Worm (Caenorhabditis elegans): ENCODE results near the gene R05G6.1.

DNA sequence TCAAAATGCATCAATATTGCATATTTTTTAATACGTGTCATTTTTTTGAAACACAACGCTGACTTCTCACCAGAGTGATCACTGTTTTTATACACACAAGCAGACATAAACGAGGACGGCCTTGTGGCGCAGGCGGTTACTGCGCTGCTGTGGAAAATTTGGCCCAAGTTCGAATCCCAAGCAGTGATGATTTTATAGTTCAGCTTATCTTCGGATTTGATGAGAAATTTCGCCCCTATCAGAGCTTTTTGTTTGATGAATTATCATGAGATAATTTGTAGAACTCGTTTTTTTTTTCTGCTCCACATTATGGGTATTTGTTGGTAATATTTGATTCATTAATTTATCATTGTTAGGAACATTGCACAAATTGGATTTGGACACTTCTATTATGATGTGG, 41.5 kb downstream of the R05G6.1 start:
- TF ChIP-seq mdl-1 (tag; optimal IDR thresholded peaks at IDR 0.05) (no peak), nhr-76 (tag; optimal IDR thresholded peaks at IDR 0.05) (peak; percentile 12), zag-1 (tag; optimal IDR thresholded peaks at IDR 0.05) (no peak), unc-39 (tag; optimal IDR thresholded peaks at IDR 0.05) (no peak)
